Fruit fly (Drosophila melanogaster): Measurements from ENCODE around the gene CG2217.

Gene CG2217

dm6 chr3R:30453236-30453635, 30.5 kb upstream of the CG2217 start:
- no peak for TF ChIP-seq bab2 (GFP tag; optimal IDR thresholded peaks at IDR 0.05)
- peak in 1 of 2 experiments; percentile 60 for TF ChIP-seq Pdp1 (GFP tag; optimal IDR thresholded peaks at IDR 0.05)
- peak; percentile 55 for TF ChIP-seq mirr (GFP tag; optimal IDR thresholded peaks at IDR 0.05)
- peak; percentile 74 for TF ChIP-seq exex (tag; optimal IDR thresholded peaks at IDR 0.05)
- no peak for TF ChIP-seq Ets65A (GFP tag)
- no peak for TF ChIP-seq CG4328 (GFP tag; optimal IDR thresholded peaks at IDR 0.05)

- TF ChIP-seq Pdp1 (GFP tag; optimal IDR thresholded peaks at IDR 0.05) (peak in 1 of 2 experiments; percentile 1), Rx (GFP tag; IDR thresholded peaks at IDR 0.05) (0 out of 2 replicates have a peak, but pooled peaks have one; percentile 6), CG14667 (GFP tag; IDR thresholded peaks at IDR 0.05) (no peak), crol (GFP tag; IDR thresholded peaks at IDR 0.05) (no peak), D19B (GFP tag; optimal IDR thresholded peaks at IDR 0.05) (peak; percentile 54), CG11695 (GFP tag; IDR thresholded peaks at IDR 0.05) (0 out of 3 replicates have a peak, but pooled peaks have one; percentile 4), HLH4C (GFP tag; IDR thresholded peaks at IDR 0.05; ENCODE audit: partially characterized antibody) (peak; percentile 51; the same call in 2 of the 3 replicates), Bgb (GFP tag; IDR thresholded peaks at IDR 0.05; ENCODE audit: partially characterized antibody) (peak; percentile 50; the same call in 1 of the 2 replicates)
These were observed 28.0 kb upstream of the CG2217 start for dm6 chr3R:30450690-30451343.

dm6 chr3R:30450224-30450623, 27.5 kb upstream of the CG2217 start:
- TF ChIP-seq tx (GFP tag; optimal IDR thresholded peaks at IDR 0.05) (peak; percentile 59), ash1 (GFP tag; optimal IDR thresholded peaks at IDR 0.05) (peak; percentile 72), Ets65A (GFP tag) (no peak), kay (GFP tag; optimal IDR thresholded peaks at IDR 0.05) (peak; percentile 28), nom (GFP tag; optimal IDR thresholded peaks at IDR 0.05) (peak; percentile 74), tgo (GFP tag; IDR thresholded peaks at IDR 0.05) (peak; percentile 56; the same call in 2 of the 3 replicates), Dfd (GFP tag; optimal IDR thresholded peaks at IDR 0.05) (no peak), p53 (GFP tag; optimal IDR thresholded peaks at IDR 0.05) (peak; percentile 60), CG7372 (GFP tag; IDR thresholded peaks at IDR 0.05) (peak; percentile 25; the same call in 1 of the 2 replicates), ssp (GFP tag; IDR thresholded peaks at IDR 0.05) (peak; percentile 35; the same call in 1 of the 2 replicates), CG2678 (tag; optimal IDR thresholded peaks at IDR 0.05) (peak; percentile 71), Jarid2 (GFP tag; optimal IDR thresholded peaks at IDR 0.05) (peak; percentile 79), Hr39 (optimal IDR thresholded peaks at IDR 0.05) (no peak), pnt (GFP tag; optimal IDR thresholded peaks at IDR 0.05) (peak; percentile 69), CG18476 (GFP tag; optimal IDR thresholded peaks at IDR 0.05) (peak; percentile 88), ara (GFP tag; IDR thresholded peaks at IDR 0.05) (peak; percentile 74), CG11723 (GFP tag; optimal IDR thresholded peaks at IDR 0.05) (peak; percentile 78), CG16863 (GFP tag; optimal IDR thresholded peaks at IDR 0.05) (peak; percentile 72), CG6654 (GFP tag; optimal IDR thresholded peaks at IDR 0.05) (peak; percentile 22), CG13287 (GFP tag; IDR thresholded peaks at IDR 0.05; ENCODE audit: partially characterized antibody) (peak; percentile 31), sob (GFP tag; IDR thresholded peaks at IDR 0.05) (peak; percentile 86), CG8765 (GFP tag; IDR thresholded peaks at IDR 0.05) (no peak), CG14050 (GFP tag; IDR thresholded peaks at IDR 0.05) (no peak), CG2712 (tag; optimal IDR thresholded peaks at IDR 0.05) (peak; percentile 35), btn (GFP tag; optimal IDR thresholded peaks at IDR 0.05) (peak; percentile 74), Bteb2 (GFP tag; optimal IDR thresholded peaks at IDR 0.05) (peak; percentile 55), chinmo (GFP tag; IDR thresholded peaks at IDR 0.05; ENCODE audit: partially characterized antibody) (peak; percentile 69; the same call in 3 of the 4 replicates), Optix (GFP tag; IDR thresholded peaks at IDR 0.05) (no peak), Trl (optimal IDR thresholded peaks at IDR 0.05) (peak; percentile 85 to 95), Trl (GFP tag; optimal IDR thresholded peaks at IDR 0.05) (peak; percentile 82), CG6272 (GFP tag; IDR thresholded peaks at IDR 0.05) (no peak), CG2199 (GFP tag; IDR thresholded peaks at IDR 0.05) (no peak), Mes4 (GFP tag; optimal IDR thresholded peaks at IDR 0.05) (peak; percentile 79), HHEX (GFP tag; optimal IDR thresholded peaks at IDR 0.05) (peak; percentile 83), CG10431 (GFP tag; optimal IDR thresholded peaks at IDR 0.05) (peak; percentile 70), Myb (GFP tag; optimal IDR thresholded peaks at IDR 0.05) (peak; percentile 37)
